Worm (Caenorhabditis elegans): Measurements from ENCODE around the gene lgc-40.

DNA sequence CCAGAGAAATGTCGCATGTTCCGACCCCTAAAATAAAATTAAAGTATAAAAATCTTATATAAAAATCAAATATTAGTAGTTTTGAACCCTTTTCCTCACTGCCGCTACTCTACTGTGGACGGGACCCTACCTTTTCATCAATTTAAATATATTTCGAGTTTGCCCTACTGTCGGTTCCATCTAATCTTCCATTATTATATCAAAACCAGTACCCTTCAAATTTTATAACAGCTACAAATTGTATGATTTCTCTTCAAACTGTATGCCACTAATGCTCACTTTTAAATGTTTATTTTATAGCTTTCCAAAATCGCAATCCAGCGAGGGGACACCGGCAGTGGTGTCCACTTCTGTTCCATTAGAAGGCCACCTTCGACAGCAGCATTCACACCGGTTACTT, 35.1 kb downstream of the lgc-40 start, which contains the start of gene C43H6.6:
- TF ChIP-seq him-1 (tag; optimal IDR thresholded peaks at IDR 0.05) (no peak), W03F9.2 (tag; optimal IDR thresholded peaks at IDR 0.05) (no peak)

All from whole organism, L4/young adult.